Worm (Caenorhabditis elegans): ENCODE measurements around the gene col-141.

The col-141 gene

ce11 chrV:6823432-6823831 is 6.1 kb upstream of the col-141 start:
- TF ChIP-seq dmd-6 (GFP tag; IDR thresholded peaks at IDR 0.05): peak; percentile 93
- TF ChIP-seq unc-62 (GFP tag; optimal IDR thresholded peaks at IDR 0.05 in 1 of 2): peak in 1 of 2 experiments; percentile 81
- TF ChIP-seq unc-62 (tag; optimal IDR thresholded peaks at IDR 0.05): no peak
- peak; percentile 58 for TF ChIP-seq nhr-77 (tag; optimal IDR thresholded peaks at IDR 0.05)
- peak; percentile 87 for TF ChIP-seq nhr-28 (tag; optimal IDR thresholded peaks at IDR 0.05)
- peak; percentile 4 for TF ChIP-seq T20F7.1 (GFP tag; optimal IDR thresholded peaks at IDR 0.05)
- no peak for TF ChIP-seq madf-5 (GFP tag; IDR thresholded peaks at IDR 0.05)
- TF ChIP-seq snpc-1.2 (GFP tag; IDR thresholded peaks at IDR 0.05): no peak
- no peak for TF ChIP-seq nhr-41 (GFP tag; IDR thresholded peaks at IDR 0.05)
- TF ChIP-seq aly-2 (tag; optimal IDR thresholded peaks at IDR 0.05): no peak
- TF ChIP-seq pqm-1 (tag; optimal IDR thresholded peaks at IDR 0.05): peak; percentile 93

- TF ChIP-seq egl-43 (GFP tag; IDR thresholded peaks at IDR 0.05) (no peak), zfp-3 (GFP tag; conservative IDR thresholded peaks at IDR 0.05) (no peak)
Observed at ce11 chrV:6828786-6829185, 718 bp upstream of the col-141 start, which contains the start of gene dmsr-15. dmsr-15 (minus strand) TSS chrV:6828886.

- TF ChIP-seq aha-1 (tag): peak; percentile 36
- TF ChIP-seq tra-1 (GFP tag; IDR thresholded peaks at IDR 0.05): no peak
- peak; percentile 97 for TF ChIP-seq set-16 (GFP tag; IDR thresholded peaks at IDR 0.05)
- no peak for TF ChIP-seq madf-9 (GFP tag; conservative IDR thresholded peaks at IDR 0.05)
- TF ChIP-seq F10B5.3 (tag; optimal IDR thresholded peaks at IDR 0.05): no peak
- TF ChIP-seq jun-1 (tag; optimal IDR thresholded peaks at IDR 0.05): no peak
Observed at ce11 chrV:6830075-6830474, 571 bp downstream of the col-141 start.

- TF ChIP-seq egl-27 (tag; optimal IDR thresholded peaks at IDR 0.05) (no peak), ceh-32 (tag; optimal IDR thresholded peaks at IDR 0.05; ENCODE audit: poor library complexity) (no peak), F10B5.3 (tag; optimal IDR thresholded peaks at IDR 0.05) (no peak), dmd-6 (GFP tag; IDR thresholded peaks at IDR 0.05) (no peak), nhr-28 (tag; optimal IDR thresholded peaks at IDR 0.05) (peak; percentile 9)
Observed at ce11 chrV:6830755-6831227, 1.3 kb downstream of the col-141 start, which contains the start of gene col-142. col-142 (plus strand) TSS chrV:6831177.

- TF ChIP-seq nhr-48 (tag; optimal IDR thresholded peaks at IDR 0.05) (no peak), dmd-6 (GFP tag; IDR thresholded peaks at IDR 0.05) (no peak), vab-7 (GFP tag; IDR thresholded peaks at IDR 0.05) (0 out of 2 replicates have a peak, but pooled peaks have one; percentile 5), D1046.2 (GFP tag; IDR thresholded peaks at IDR 0.05) (0 out of 2 replicates have a peak, but pooled peaks have one; percentile 27), zag-1 (tag; optimal IDR thresholded peaks at IDR 0.05) (no peak), F37D6.2 (tag; optimal IDR thresholded peaks at IDR 0.05) (no peak), nhr-11 (tag; optimal IDR thresholded peaks at IDR 0.05) (no peak), nhr-102 (tag; optimal IDR thresholded peaks at IDR 0.05) (no peak), set-16 (GFP tag; IDR thresholded peaks at IDR 0.05) (peak; percentile 97)
Observed at ce11 chrV:6831539-6831938, 2.0 kb downstream of the col-141 start.

- TF ChIP-seq nhr-10 (tag; optimal IDR thresholded peaks at IDR 0.05): no peak
- TF ChIP-seq set-16 (GFP tag; IDR thresholded peaks at IDR 0.05): no peak
- no peak for TF ChIP-seq tra-1 (GFP tag; IDR thresholded peaks at IDR 0.05)
- TF ChIP-seq pha-4 (GFP tag; IDR thresholded peaks at IDR 0.05): no peak
- no peak for TF ChIP-seq pha-4 (tag; optimal IDR thresholded peaks at IDR 0.05)
- TF ChIP-seq D1046.2 (GFP tag; IDR thresholded peaks at IDR 0.05): no peak
- TF ChIP-seq Y105C5A.15 (GFP tag; IDR thresholded peaks at IDR 0.05): no peak
- TF ChIP-seq nhr-25 (tag; optimal IDR thresholded peaks at IDR 0.05; ENCODE audit: borderline replicate concordance, insufficient read depth): no peak
- TF ChIP-seq F37D6.2 (tag; optimal IDR thresholded peaks at IDR 0.05): no peak
- TF ChIP-seq ceh-32 (tag; optimal IDR thresholded peaks at IDR 0.05; ENCODE audit: poor library complexity): no peak
- no peak for TF ChIP-seq daf-8 (GFP tag; IDR thresholded peaks at IDR 0.05)
- no peak for TF ChIP-seq nhr-42 (GFP tag; IDR thresholded peaks at IDR 0.05)
- no peak for TF ChIP-seq madf-9 (GFP tag; conservative IDR thresholded peaks at IDR 0.05)
- TF ChIP-seq nhr-237 (tag; optimal IDR thresholded peaks at IDR 0.05): no peak
- TF ChIP-seq jun-1 (tag; optimal IDR thresholded peaks at IDR 0.05): no peak
- TF ChIP-seq tag-97 (GFP tag; IDR thresholded peaks at IDR 0.05): no peak
- TF ChIP-seq F10B5.3 (tag; optimal IDR thresholded peaks at IDR 0.05): no peak
- TF ChIP-seq nhr-111 (GFP tag; optimal IDR thresholded peaks at IDR 0.05): no peak
Observed at ce11 chrV:6835242-6835641, 5.7 kb downstream of the col-141 start, which contains the start of the genes T15B7.14 and col-143. T15B7.14 (minus strand) TSS chrV:6835342. col-143 (plus strand) TSS chrV:6835635.

Data from whole organism, L4 larva.